Worm (Caenorhabditis elegans): ENCODE data around the gene unc-42.

unc-42 gene

ce11 chrV:9765622-9766021, 3.6 kb downstream of the unc-42 start:
- TF ChIP-seq lin-13 (GFP tag; optimal IDR thresholded peaks at IDR 0.05), result no peak
- TF ChIP-seq nhr-129 (tag; optimal IDR thresholded peaks at IDR 0.05), result no peak
- no peak for TF ChIP-seq nhr-237 (tag; optimal IDR thresholded peaks at IDR 0.05)
- no peak for TF ChIP-seq egl-27 (tag; optimal IDR thresholded peaks at IDR 0.05)
- TF ChIP-seq sma-9 (GFP tag; optimal IDR thresholded peaks at IDR 0.05), result peak; percentile 59
- TF ChIP-seq sma-9 (tag; optimal IDR thresholded peaks at IDR 0.05), result no peak
- TF ChIP-seq alr-1 (tag; optimal IDR thresholded peaks at IDR 0.05), result no peak
- TF ChIP-seq lin-39 (tag; optimal IDR thresholded peaks at IDR 0.05), result no peak
- TF ChIP-seq ztf-11 (tag; optimal IDR thresholded peaks at IDR 0.05), result no peak
- no peak for TF ChIP-seq gmeb-1 (tag; optimal IDR thresholded peaks at IDR 0.05)
- TF ChIP-seq sma-3 (GFP tag; optimal IDR thresholded peaks at IDR 0.05), result no peak
- TF ChIP-seq ceh-82 (tag; optimal IDR thresholded peaks at IDR 0.05), result no peak
- peak; percentile 2 for TF ChIP-seq nhr-6 (tag; optimal IDR thresholded peaks at IDR 0.05)
- TF ChIP-seq crh-2 (tag; optimal IDR thresholded peaks at IDR 0.05), result no peak
- TF ChIP-seq nhr-23 (tag; optimal IDR thresholded peaks at IDR 0.05), result no peak
- TF ChIP-seq ztf-4 (tag; optimal IDR thresholded peaks at IDR 0.05), result no peak
- TF ChIP-seq sem-4 (tag; optimal IDR thresholded peaks at IDR 0.05), result peak; percentile 12
- TF ChIP-seq nhr-11 (tag; optimal IDR thresholded peaks at IDR 0.05), result no peak
- peak; percentile 39 for TF ChIP-seq C34F6.9 (tag; optimal IDR thresholded peaks at IDR 0.05)
- no peak for TF ChIP-seq dmd-4 (tag; optimal IDR thresholded peaks at IDR 0.05)
- peak; percentile 20 to 81 for TF ChIP-seq lsy-2 (tag; optimal IDR thresholded peaks at IDR 0.05)
- TF ChIP-seq snpc-4 (tag; optimal IDR thresholded peaks at IDR 0.05), result no peak
- no peak for TF ChIP-seq mbf-1 (tag; optimal IDR thresholded peaks at IDR 0.05)
- TF ChIP-seq unc-39 (tag; optimal IDR thresholded peaks at IDR 0.05), result no peak
- TF ChIP-seq unc-55 (GFP tag; optimal IDR thresholded peaks at IDR 0.05), result no peak
- TF ChIP-seq nhr-10 (tag; optimal IDR thresholded peaks at IDR 0.05), result no peak
- no peak for TF ChIP-seq elt-1 (tag; optimal IDR thresholded peaks at IDR 0.05)
- no peak for TF ChIP-seq aly-2 (tag; optimal IDR thresholded peaks at IDR 0.05)
- TF ChIP-seq zag-1 (tag; optimal IDR thresholded peaks at IDR 0.05), result peak; percentile 0
- TF ChIP-seq fos-1 (tag; optimal IDR thresholded peaks at IDR 0.05), result no peak
- no peak for TF ChIP-seq F13H6.1 (tag; optimal IDR thresholded peaks at IDR 0.05)
- TF ChIP-seq mab-5 (tag; optimal IDR thresholded peaks at IDR 0.05), result no peak
- no peak for TF ChIP-seq ceh-16 (tag; optimal IDR thresholded peaks at IDR 0.05)
- no peak for TF ChIP-seq mdl-1 (tag; optimal IDR thresholded peaks at IDR 0.05)
- TF ChIP-seq elt-3 (tag; optimal IDR thresholded peaks at IDR 0.05), result no peak
- TF ChIP-seq ZK546.5 (tag; optimal IDR thresholded peaks at IDR 0.05), result no peak
- TF ChIP-seq ama-1 (optimal IDR thresholded peaks at IDR 0.05), result no peak
- TF ChIP-seq unc-62 (GFP tag; optimal IDR thresholded peaks at IDR 0.05), result no peak
- TF ChIP-seq Y55F3AM.14 (GFP tag; optimal IDR thresholded peaks at IDR 0.05), result no peak
- no peak for TF ChIP-seq peb-1 (tag; optimal IDR thresholded peaks at IDR 0.05)
- no peak for TF ChIP-seq lin-11 (tag; optimal IDR thresholded peaks at IDR 0.05)
- no peak for TF ChIP-seq skn-1 (tag; optimal IDR thresholded peaks at IDR 0.05)
- TF ChIP-seq R02D3.7 (tag; optimal IDR thresholded peaks at IDR 0.05), result no peak
- TF ChIP-seq ztf-1 (GFP tag; conservative IDR thresholded peaks at IDR 0.05), result no peak
- TF ChIP-seq nhr-12 (tag; optimal IDR thresholded peaks at IDR 0.05), result no peak
- no peak for TF ChIP-seq nhr-25 (tag; optimal IDR thresholded peaks at IDR 0.05)
- no peak for TF ChIP-seq nhr-21 (tag; optimal IDR thresholded peaks at IDR 0.05)
- no peak for TF ChIP-seq blmp-1 (tag; optimal IDR thresholded peaks at IDR 0.05; ENCODE audit: insufficient read depth)
- no peak for TF ChIP-seq nhr-77 (tag; optimal IDR thresholded peaks at IDR 0.05)

- TF ChIP-seq elt-3 (tag; optimal IDR thresholded peaks at IDR 0.05), result no peak
- no peak for TF ChIP-seq ztf-11 (tag; optimal IDR thresholded peaks at IDR 0.05)
Observed at ce11 chrV:9764552-9764951, 4.6 kb downstream of the unc-42 start.
